Worm (Caenorhabditis elegans): ENCODE measurements around the gene rml-4.

The rml-4 gene

DNA sequence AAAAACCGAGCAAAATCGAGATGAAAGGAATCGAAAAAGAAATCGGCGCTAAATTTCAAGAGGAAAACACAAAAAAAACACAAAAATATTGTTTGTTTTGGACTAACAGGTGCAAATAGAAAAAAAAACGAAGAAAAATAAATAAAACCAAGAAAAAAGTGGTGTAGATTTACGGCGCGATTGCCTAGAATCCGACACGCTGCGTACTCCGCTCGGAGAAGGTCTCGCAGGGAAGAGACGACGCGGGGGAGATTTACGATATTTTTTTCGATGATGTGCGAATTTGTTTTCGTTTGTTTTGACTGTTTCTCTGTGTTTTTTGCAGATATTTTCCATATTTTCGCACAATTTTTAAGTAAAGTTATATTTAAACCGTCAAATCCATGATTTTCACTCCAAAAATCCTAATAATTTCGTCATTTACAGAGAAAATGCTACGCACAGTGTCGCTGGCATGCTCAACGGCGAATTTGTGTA, 4.4 kb downstream of the rml-4 start, which contains the start of gene sco-1 (continued):
- no peak for TF ChIP-seq fax-1 (tag; optimal IDR thresholded peaks at IDR 0.05)
- TF ChIP-seq pros-1 (tag; optimal IDR thresholded peaks at IDR 0.05), result no peak
- no peak for TF ChIP-seq pat-9 (tag; optimal IDR thresholded peaks at IDR 0.05)
- TF ChIP-seq odd-2 (tag; optimal IDR thresholded peaks at IDR 0.05), result no peak
- no peak for TF ChIP-seq ceh-19 (GFP tag; optimal IDR thresholded peaks at IDR 0.05)
- peak; percentile 48 for TF ChIP-seq pqm-1 (tag; optimal IDR thresholded peaks at IDR 0.05)
- peak; percentile 71 for TF ChIP-seq ceh-14 (tag; optimal IDR thresholded peaks at IDR 0.05)
- TF ChIP-seq Y22D7AL.16 (tag; optimal IDR thresholded peaks at IDR 0.05), result no peak
- peak; percentile 11 for TF ChIP-seq ceh-48 (tag; optimal IDR thresholded peaks at IDR 0.05)
- no peak for TF ChIP-seq hlh-15 (tag; optimal IDR thresholded peaks at IDR 0.05)
- no peak for TF ChIP-seq pha-4 (tag; optimal IDR thresholded peaks at IDR 0.05)
- TF ChIP-seq syd-9 (tag; optimal IDR thresholded peaks at IDR 0.05), result no peak
- TF ChIP-seq ttx-3 (tag; optimal IDR thresholded peaks at IDR 0.05), result no peak
- no peak for TF ChIP-seq unc-3 (GFP tag; conservative IDR thresholded peaks at IDR 0.05)
- TF ChIP-seq unc-3 (tag; optimal IDR thresholded peaks at IDR 0.05), result peak; percentile 36
- no peak for TF ChIP-seq sox-2 (GFP tag; IDR thresholded peaks at IDR 0.05)
- TF ChIP-seq ceh-24 (tag; optimal IDR thresholded peaks at IDR 0.05), result no peak
- peak; percentile 83 for TF ChIP-seq nfya-1 (tag; optimal IDR thresholded peaks at IDR 0.05)
- TF ChIP-seq ceh-31 (tag; optimal IDR thresholded peaks at IDR 0.05), result peak; percentile 95
- TF ChIP-seq ama-1 (optimal IDR thresholded peaks at IDR 0.05), result no peak
- TF ChIP-seq ceh-45 (GFP tag; IDR thresholded peaks at IDR 0.05), result 0 out of 2 replicates have a peak, but pooled peaks have one; percentile 36
- no peak for TF ChIP-seq dmd-4 (tag; optimal IDR thresholded peaks at IDR 0.05; ENCODE audit: borderline replicate concordance)
- peak; percentile 8 for TF ChIP-seq che-1 (tag; optimal IDR thresholded peaks at IDR 0.05)
- peak; percentile 76 for TF ChIP-seq dve-1 (tag; optimal IDR thresholded peaks at IDR 0.05)
- TF ChIP-seq T23F11.4 (GFP tag; optimal IDR thresholded peaks at IDR 0.05), result no peak
- peak; percentile 87 for TF ChIP-seq ceh-34 (tag; optimal IDR thresholded peaks at IDR 0.05)
- TF ChIP-seq pax-1 (tag; optimal IDR thresholded peaks at IDR 0.05), result peak; percentile 83
- peak; percentile 48 for TF ChIP-seq mec-3 (tag; optimal IDR thresholded peaks at IDR 0.05; ENCODE audit: borderline replicate concordance)
- TF ChIP-seq nhr-232 (tag; optimal IDR thresholded peaks at IDR 0.05), result no peak
- TF ChIP-seq unc-42 (tag; optimal IDR thresholded peaks at IDR 0.05), result peak; percentile 71
- TF ChIP-seq C08G9.2 (tag; optimal IDR thresholded peaks at IDR 0.05), result peak; percentile 88
- TF ChIP-seq zip-5 (tag; optimal IDR thresholded peaks at IDR 0.05), result peak; percentile 44
- TF ChIP-seq ceh-9 (tag; optimal IDR thresholded peaks at IDR 0.05), result no peak
- no peak for TF ChIP-seq fkh-6 (tag; optimal IDR thresholded peaks at IDR 0.05)
- peak; percentile 83 for TF ChIP-seq rnt-1 (tag; optimal IDR thresholded peaks at IDR 0.05)

DNA sequence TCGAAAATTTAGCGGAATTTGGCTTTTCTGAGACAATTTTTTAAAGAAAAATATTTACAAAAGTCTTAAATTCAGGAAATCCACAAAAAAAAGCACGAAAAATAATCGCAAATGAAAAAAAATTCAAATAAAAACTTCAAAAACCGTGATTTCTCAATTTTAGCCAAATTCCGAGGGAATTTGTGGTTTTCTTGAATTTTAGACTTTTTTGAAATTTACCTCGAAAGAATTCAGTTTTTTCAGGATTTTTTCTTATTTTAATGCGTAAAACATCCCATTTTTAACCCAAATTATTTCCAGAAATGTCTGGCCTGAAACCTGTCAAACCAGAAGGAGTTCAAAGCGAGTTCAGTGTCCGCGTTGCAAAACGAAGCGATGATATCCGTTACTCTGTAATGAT, 6.4 kb downstream of the rml-4 start, which contains the start of gene gtf-2F1:
TSS of gene gtf-2F1 (plus strand) at position 301 of the 400 bp plus-strand sequence.
- no peak for TF ChIP-seq T23F11.4 (GFP tag; optimal IDR thresholded peaks at IDR 0.05)
- TF ChIP-seq hlh-6 (tag; optimal IDR thresholded peaks at IDR 0.05), result no peak
- no peak for TF ChIP-seq nhr-11 (tag; optimal IDR thresholded peaks at IDR 0.05)
- TF ChIP-seq npax-4 (tag; optimal IDR thresholded peaks at IDR 0.05), result no peak
- no peak for TF ChIP-seq elt-2 (tag; optimal IDR thresholded peaks at IDR 0.05)
- TF ChIP-seq C08G9.2 (tag; optimal IDR thresholded peaks at IDR 0.05), result no peak
- TF ChIP-seq ceh-48 (tag; optimal IDR thresholded peaks at IDR 0.05), result no peak
- TF ChIP-seq ceh-22 (tag; optimal IDR thresholded peaks at IDR 0.05), result no peak
- TF ChIP-seq fkh-10 (GFP tag; optimal IDR thresholded peaks at IDR 0.05), result no peak
- no peak for TF ChIP-seq ztf-16 (tag; optimal IDR thresholded peaks at IDR 0.05)
- no peak for TF ChIP-seq ttx-3 (tag; optimal IDR thresholded peaks at IDR 0.05)
- TF ChIP-seq dmd-4 (tag; optimal IDR thresholded peaks at IDR 0.05; ENCODE audit: borderline replicate concordance), result no peak
- TF ChIP-seq ceh-18 (tag; optimal IDR thresholded peaks at IDR 0.05), result no peak
